Worm (Caenorhabditis elegans) whole organism, young adult: ENCODE measurements around the gene srsx-37.

ENCODE experiments used
- B0035.1 ChIP-seq: sonication (generic microtip); optimal IDR thresholded peaks from 2 replicates; lab custom pipeline; 2016; ENCODE audit warnings: missing genetic modification characterization, mild to moderate bottlenecking, missing compliant biosample characterization, missing genotype, missing genetic modification reagents
- B0261.1 ChIP-seq: sonication (generic microtip); optimal IDR thresholded peaks from 2 replicates; lab custom pipeline; 2016; ENCODE audit warnings: mild to moderate bottlenecking, missing genetic modification characterization, moderate library complexity, missing compliant biosample characterization
- F10E7.11 ChIP-seq: sonication (generic microtip); optimal IDR thresholded peaks from 2 replicates; lab custom pipeline; 2017; ENCODE audit warnings: mild to moderate bottlenecking, missing genetic modification characterization, moderate library complexity, missing compliant biosample characterization
- F22D6.2 ChIP-seq: sonication (generic microtip); optimal IDR thresholded peaks from 2 replicates; lab custom pipeline; 2016; ENCODE audit warnings: mild to moderate bottlenecking, missing genetic modification characterization, missing compliant biosample characterization
- F23B12.7 ChIP-seq: sonication (generic microtip); optimal IDR thresholded peaks from 2 replicates; lab custom pipeline; 2017; ENCODE audit warnings: missing genetic modification characterization, mild to moderate bottlenecking, missing compliant biosample characterization, antibody characterized with exemption, moderate library complexity; ENCODE audit not compliant: insufficient read depth
- F37B4.10 ChIP-seq: fragments of 200-800 bp; sonication (Bioruptor generic); IDR thresholded peaks from 2 replicates; pipeline ENCODE4 v1.3.6; 2022; ENCODE audit warnings: missing genetic modification characterization, missing compliant biosample characterization
- F39B2.1 ChIP-seq: fragments of 200-800 bp; sonication (Bioruptor generic); IDR thresholded peaks from 2 replicates; pipeline ENCODE4 v1.3.6; 2022; ENCODE audit warnings: missing genetic modification reagents, missing genetic modification characterization, missing compliant biosample characterization
- F49E8.2 ChIP-seq: sonication (generic microtip); optimal IDR thresholded peaks from 3 replicates; lab custom pipeline; 2017; ENCODE audit warnings: missing genetic modification characterization, mild to moderate bottlenecking, missing compliant biosample characterization, antibody characterized with exemption, moderate library complexity; ENCODE audit not compliant: insufficient read depth
- F57A8.1 ChIP-seq: fragments of 200-800 bp; sonication (Bioruptor generic); optimal IDR thresholded peaks from 2 replicates; lab custom pipeline; 2018; ENCODE audit warnings: mild to moderate bottlenecking, missing genetic modification characterization, moderate library complexity, missing compliant biosample characterization
- F57C9.4 ChIP-seq: sonication (generic microtip); optimal IDR thresholded peaks from 2 replicates; lab custom pipeline; 2017; ENCODE audit warnings: mild to moderate bottlenecking, missing genetic modification characterization, missing compliant biosample characterization
- T07F8.4 ChIP-seq: sonication (generic microtip); optimal IDR thresholded peaks from 2 replicates; lab custom pipeline; 2016; ENCODE audit warnings: mild to moderate bottlenecking, missing genetic modification characterization, moderate library complexity, missing compliant biosample characterization
- T26A5.8 ChIP-seq: sonication (generic microtip); optimal IDR thresholded peaks from 2 replicates; lab custom pipeline; 2016; ENCODE audit warnings: missing genetic modification characterization, missing compliant biosample characterization
- atf-7 ChIP-seq: sonication (generic microtip); optimal IDR thresholded peaks from 2 replicates; lab custom pipeline; 2017; ENCODE audit warnings: mild to moderate bottlenecking, missing genetic modification characterization, missing compliant biosample characterization
- attf-6 ChIP-seq: fragments of 200-800 bp; sonication (Bioruptor generic); IDR thresholded peaks from 2 replicates; pipeline ENCODE4 v1.3.6; 2022; ENCODE audit warnings: missing genetic modification reagents, missing genetic modification characterization, missing compliant biosample characterization
- cebp-2 ChIP-seq: fragments of 200-800 bp; sonication (Bioruptor generic); IDR thresholded peaks from 2 replicates; pipeline ENCODE4 v1.3.6; 2022; ENCODE audit warnings: missing genetic modification characterization, missing compliant biosample characterization
- ceh-27 ChIP-seq: fragments of 200-800 bp; sonication (Bioruptor generic); optimal IDR thresholded peaks from 2 replicates; lab custom pipeline; 2018; ENCODE audit warnings: mild to moderate bottlenecking, missing genetic modification characterization, moderate library complexity, missing compliant biosample characterization
- ceh-40 ChIP-seq: fragments of 200-800 bp; sonication (Bioruptor generic); IDR thresholded peaks from 2 replicates; pipeline ENCODE4 v1.3.6; 2022; ENCODE audit warnings: missing genetic modification characterization, missing compliant biosample characterization
- dpff-1 ChIP-seq: sonication (generic microtip); optimal IDR thresholded peaks from 2 replicates; lab custom pipeline; 2017; ENCODE audit warnings: mild to moderate bottlenecking, missing genetic modification characterization, missing compliant biosample characterization
- efl-1 ChIP-seq: fragments of 150-350 bp; optimal IDR thresholded peaks from 2 replicates; lab custom pipeline; 2014; ENCODE audit warnings: missing biosample characterization, missing genetic modification reagents, missing genetic modification characterization
- ekl-4 ChIP-seq: fragments of 200-800 bp; sonication (Bioruptor generic); IDR thresholded peaks from 2 replicates; pipeline ENCODE4 v1.3.6; 2022; ENCODE audit warnings: missing genetic modification reagents, missing genetic modification characterization, missing compliant biosample characterization
- lag-1 ChIP-seq: fragments of 200-800 bp; sonication (Bioruptor generic); IDR thresholded peaks from 2 replicates; pipeline ENCODE4 v1.3.6; 2022; ENCODE audit warnings: missing genetic modification reagents, missing genetic modification characterization, missing compliant biosample characterization
- lir-1 ChIP-seq: fragments of 200-800 bp; sonication (Bioruptor generic); conservative IDR thresholded peaks from 2 replicates; pipeline ENCODE4 v1.3.6; 2022; ENCODE audit warnings: missing genetic modification reagents, missing genetic modification characterization, missing compliant biosample characterization
- lsl-1 ChIP-seq: fragments of 200-800 bp; sonication (Bioruptor generic); optimal IDR thresholded peaks from 2 replicates; lab custom pipeline; 2018; ENCODE audit warnings: mild to moderate bottlenecking, missing genetic modification characterization, moderate library complexity, missing compliant biosample characterization
- lsy-27 ChIP-seq: sonication (generic microtip); optimal IDR thresholded peaks from 2 replicates; lab custom pipeline; 2017; ENCODE audit warnings: missing genetic modification characterization, mild to moderate bottlenecking, missing compliant biosample characterization, antibody characterized with exemption, missing genotype, borderline replicate concordance; ENCODE audit not compliant: insufficient read depth
- madf-3 ChIP-seq: fragments of 200-800 bp; sonication (Bioruptor generic); IDR thresholded peaks from 2 replicates; pipeline ENCODE4 v1.3.6; 2022; ENCODE audit warnings: missing genetic modification reagents, missing genetic modification characterization, missing compliant biosample characterization
- madf-8 ChIP-seq: fragments of 200-800 bp; sonication (Bioruptor generic); conservative IDR thresholded peaks from 2 replicates; pipeline ENCODE4 v1.3.6; 2022; ENCODE audit warnings: missing genetic modification reagents, missing genetic modification characterization, missing compliant biosample characterization
- mel-28 ChIP-seq: sonication (generic microtip); optimal IDR thresholded peaks from 2 replicates; lab custom pipeline; 2016; ENCODE audit warnings: borderline replicate concordance, mild to moderate bottlenecking, missing genetic modification characterization, missing compliant biosample characterization
- mxl-1 ChIP-seq: sonication (generic microtip); optimal IDR thresholded peaks from 2 replicates; lab custom pipeline; 2016; ENCODE audit warnings: missing genetic modification characterization, missing compliant biosample characterization
- nhr-120 ChIP-seq: fragments of 200-800 bp; sonication (Bioruptor generic); IDR thresholded peaks from 2 replicates; pipeline ENCODE4 v1.3.6; 2022; ENCODE audit warnings: missing genetic modification characterization, missing compliant biosample characterization
- nhr-90 ChIP-seq: sonication (generic microtip); optimal IDR thresholded peaks from 2 replicates; lab custom pipeline; 2016; ENCODE audit warnings: missing genotype, mild to moderate bottlenecking, missing genetic modification characterization, missing compliant biosample characterization
- pbrm-1 ChIP-seq: fragments of 200-800 bp; sonication (Bioruptor generic); IDR thresholded peaks from 2 replicates; pipeline ENCODE4 v1.3.6; 2022; ENCODE audit warnings: missing genetic modification reagents, missing genetic modification characterization, missing compliant biosample characterization
- pha-4 ChIP-seq: fragments of 150-350 bp; sonication (generic microtip); optimal IDR thresholded peaks from 2 replicates; lab custom pipeline; 2014; ENCODE audit warnings: missing biosample characterization, missing genetic modification reagents, missing genetic modification characterization
- rcor-1 ChIP-seq: fragments of 200-800 bp; sonication (Bioruptor generic); IDR thresholded peaks from 2 replicates; pipeline ENCODE4 v1.3.6; 2022; ENCODE audit warnings: missing genetic modification reagents, missing genetic modification characterization, missing compliant biosample characterization
- repo-1 ChIP-seq: sonication (generic microtip); optimal IDR thresholded peaks from 2 replicates; lab custom pipeline; 2017; ENCODE audit warnings: mild to moderate bottlenecking, missing genetic modification characterization, missing compliant biosample characterization
- sdz-38 ChIP-seq: sonication (generic microtip); optimal IDR thresholded peaks from 2 replicates; lab custom pipeline; 2016; ENCODE audit warnings: missing genotype, missing genetic modification characterization, missing compliant biosample characterization
- somi-1 ChIP-seq: fragments of 200-800 bp; sonication (Bioruptor generic); optimal IDR thresholded peaks from 2 replicates; lab custom pipeline; 2018; ENCODE audit warnings: mild to moderate bottlenecking, missing genetic modification characterization, missing compliant biosample characterization
- tbx-9 ChIP-seq: sonication (generic microtip); optimal IDR thresholded peaks from 2 replicates; lab custom pipeline; 2016; ENCODE audit warnings: borderline replicate concordance, missing genetic modification characterization, inconsistent platforms, missing compliant biosample characterization
- ztf-18 ChIP-seq: sonication (generic microtip); optimal IDR thresholded peaks from 2 replicates; lab custom pipeline; 2016; ENCODE audit warnings: missing genotype, mild to moderate bottlenecking, missing genetic modification characterization, missing compliant biosample characterization
- ztf-28 ChIP-seq: fragments of 200-800 bp; sonication (Bioruptor generic); IDR thresholded peaks from 2 replicates; pipeline ENCODE4 v1.3.6; 2022; ENCODE audit warnings: missing genetic modification reagents, missing genetic modification characterization, missing compliant biosample characterization
- ztf-3 ChIP-seq: fragments of 200-800 bp; sonication (Bioruptor generic); optimal IDR thresholded peaks from 2 replicates; lab custom pipeline; 2018; ENCODE audit warnings: mild to moderate bottlenecking, missing genetic modification characterization, missing compliant biosample characterization

srsx-37 gene

DNA sequence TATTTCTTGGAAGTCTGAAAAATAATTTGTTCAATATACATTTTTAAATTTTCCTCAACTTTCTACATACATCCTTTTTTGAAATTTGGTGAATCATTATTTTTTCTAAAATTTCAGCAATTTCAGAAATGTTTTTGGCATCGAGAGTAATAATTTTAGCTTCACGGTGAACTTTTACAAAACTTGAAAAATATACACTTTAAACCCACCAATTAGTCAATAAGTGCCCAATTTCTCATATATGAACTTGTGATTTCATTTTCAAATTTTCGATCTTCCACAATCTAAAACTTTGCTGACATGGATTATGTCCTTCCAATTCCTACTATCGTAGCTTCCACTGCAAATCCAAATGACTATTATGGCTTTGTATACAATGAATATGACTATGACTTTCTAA lies 35.3 kb downstream of the srsx-37 start, which contains the start of gene srw-24:
srw-24 (plus strand) TSS at position 301 of the 400 bp plus-strand sequence.
- no peak for TF ChIP-seq B0261.1 (tag; lab: Kevin White, UChicago)
- TF ChIP-seq lag-1 (GFP tag; lab: Robert Waterston, UW) = no peak
- no peak for TF ChIP-seq ztf-28 (GFP tag; lab: Robert Waterston, UW)
- no peak for TF ChIP-seq ekl-4 (GFP tag; lab: Robert Waterston, UW)
- no peak for TF ChIP-seq nhr-120 (GFP tag; lab: Robert Waterston, UW)
- TF ChIP-seq efl-1 (GFP tag; lab: Kevin White, UChicago) = no peak
- no peak for TF ChIP-seq F39B2.1
- no peak for TF ChIP-seq tbx-9 (tag; lab: Kevin White, UChicago)
- no peak for TF ChIP-seq madf-3 (GFP tag; lab: Robert Waterston, UW)
- TF ChIP-seq nhr-90 = no peak
- TF ChIP-seq pbrm-1 (GFP tag; lab: Robert Waterston, UW) = no peak
- no peak for TF ChIP-seq lsy-27 (tag; lab: Kevin White, UChicago)
- TF ChIP-seq F57A8.1 = no peak
- no peak for TF ChIP-seq ceh-27
- TF ChIP-seq repo-1 (tag; lab: Kevin White, UChicago) = no peak
- TF ChIP-seq B0035.1 = no peak
- TF ChIP-seq, all 124 proteins: peak for 0

DNA sequence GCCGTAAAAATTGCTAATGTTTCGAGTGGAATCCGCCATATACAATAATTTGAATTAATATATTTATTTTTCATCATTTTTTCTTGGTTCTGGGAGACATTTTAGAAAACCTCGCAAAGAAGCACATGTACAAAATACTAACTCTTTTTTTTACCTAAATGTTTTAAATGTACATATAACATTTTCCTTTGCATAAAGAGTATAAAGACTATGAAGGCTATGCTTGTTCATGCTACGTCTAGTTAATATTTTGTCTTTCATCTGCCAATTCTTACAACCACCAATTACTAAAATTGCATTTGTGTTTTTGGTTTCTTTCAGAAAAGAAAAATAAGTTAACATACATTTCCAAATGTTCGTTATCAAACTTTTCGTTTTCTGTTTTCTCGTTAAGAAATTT lies 37.6 kb downstream of the srsx-37 start, which contains the start of gene irld-25:
irld-25 (plus strand) TSS at position 301 of the 400 bp plus-strand sequence.
- TF ChIP-seq ceh-40 (GFP tag; lab: Robert Waterston, UW) (no peak), T26A5.8 (tag; lab: Kevin White, UChicago) (no peak), F57C9.4 (tag; lab: Kevin White, UChicago) (no peak), T07F8.4 (tag; lab: Kevin White, UChicago) (no peak), pha-4 (no peak), F49E8.2 (no peak), F23B12.7 (tag; lab: Kevin White, UChicago) (no peak), atf-7 (tag; lab: Kevin White, UChicago) (no peak), lir-1 (GFP tag; lab: Robert Waterston, UW) (no peak), lag-1 (GFP tag; lab: Robert Waterston, UW) (no peak), F10E7.11 (tag; lab: Kevin White, UChicago) (no peak), F39B2.1 (no peak), madf-8 (GFP tag; lab: Robert Waterston, UW) (no peak), F37B4.10 (GFP tag; lab: Robert Waterston, UW) (no peak)

DNA sequence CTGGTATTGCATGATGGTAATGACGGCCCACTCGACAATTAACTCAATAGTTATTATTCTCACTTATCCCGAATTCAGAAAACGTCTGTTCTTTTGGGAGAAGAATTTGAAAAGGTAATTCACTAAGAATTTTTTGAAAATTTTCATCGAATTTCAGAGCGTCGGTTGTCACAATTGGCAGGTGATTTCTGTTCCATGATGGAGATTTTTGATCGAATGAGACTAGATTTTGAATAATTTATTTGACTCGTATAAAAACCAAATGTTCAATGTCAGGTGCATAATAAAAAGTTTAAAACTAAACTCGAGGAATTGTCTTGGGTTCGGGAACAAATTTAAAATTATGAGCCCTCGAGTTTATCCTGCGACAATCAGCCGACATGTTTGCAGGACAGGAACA lies 42.2 kb downstream of the srsx-37 start, which contains the start of gene sri-25:
sri-25 (plus strand) TSS at position 301 of the 400 bp plus-strand sequence.
- TF ChIP-seq rcor-1 (GFP tag; lab: Robert Waterston, UW) (no peak), attf-6 (GFP tag; lab: Robert Waterston, UW) (no peak), mel-28 (no peak), sdz-38 (tag; lab: Kevin White, UChicago) (no peak), cebp-2 (GFP tag; lab: Robert Waterston, UW) (no peak), lsl-1 (GFP tag; lab: Kevin White, UChicago) (no peak), F22D6.2 (no peak), dpff-1 (tag; lab: Kevin White, UChicago) (no peak), ztf-3 (GFP tag; lab: Kevin White, UChicago) (no peak), somi-1 (GFP tag; lab: Kevin White, UChicago) (no peak), mxl-1 (tag; lab: Kevin White, UChicago) (no peak), F57C9.4 (tag; lab: Kevin White, UChicago) (no peak), B0035.1 (no peak), ztf-18 (tag; lab: Kevin White, UChicago) (no peak)
